Worm (Caenorhabditis elegans): ENCODE measurements around the gene taf-3.
A peak's percentile ranks its signal among the peaks of the same experiment; 100 is the strongest.

The taf-3 gene

ce11 chrX:16354598-16355211 is 22.5 kb downstream of the taf-3 start, which contains the start of gene nhr-28:
Gene nhr-28, plus strand, starts transcription at chrX:16354976.
- TF ChIP-seq F13H6.1 (tag; optimal IDR thresholded peaks at IDR 0.05) (no peak), nhr-129 (tag; optimal IDR thresholded peaks at IDR 0.05) (peak; percentile 88)

DNA sequence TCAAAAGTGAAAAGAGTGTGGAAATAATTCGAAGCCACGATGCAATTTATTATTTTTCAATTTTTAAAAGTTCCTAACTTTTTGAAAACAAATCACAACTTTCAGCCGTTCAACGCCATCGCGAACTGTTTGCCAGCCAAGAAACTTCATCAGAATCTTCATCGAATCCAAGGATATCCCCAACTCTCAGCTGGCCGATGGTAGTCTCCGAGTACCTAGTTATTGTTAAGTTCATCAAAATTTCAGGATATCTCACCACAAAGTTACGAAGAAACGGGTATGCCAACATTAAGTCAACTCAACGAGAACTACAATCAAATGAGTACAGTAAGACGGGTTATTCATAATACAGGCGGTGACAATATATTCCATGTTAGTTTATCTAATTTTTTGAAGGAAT is 24.1 kb downstream of the taf-3 start:
- no peak for TF ChIP-seq ztf-4 (tag; optimal IDR thresholded peaks at IDR 0.05)
- no peak for TF ChIP-seq nhr-129 (tag; optimal IDR thresholded peaks at IDR 0.05)
- TF ChIP-seq egl-27 (tag; optimal IDR thresholded peaks at IDR 0.05): no peak
- TF ChIP-seq mab-5 (tag; optimal IDR thresholded peaks at IDR 0.05): no peak
- TF ChIP-seq ZK546.5 (tag; optimal IDR thresholded peaks at IDR 0.05): no peak
- no peak for TF ChIP-seq lin-13 (GFP tag; optimal IDR thresholded peaks at IDR 0.05)
- no peak for TF ChIP-seq sem-4 (tag; optimal IDR thresholded peaks at IDR 0.05)
- TF ChIP-seq nhr-77 (tag; optimal IDR thresholded peaks at IDR 0.05): no peak
- TF ChIP-seq zag-1 (tag; optimal IDR thresholded peaks at IDR 0.05): no peak
- no peak for TF ChIP-seq nhr-12 (tag; optimal IDR thresholded peaks at IDR 0.05)
- TF ChIP-seq elt-1 (tag; optimal IDR thresholded peaks at IDR 0.05): no peak
- TF ChIP-seq ceh-82 (tag; optimal IDR thresholded peaks at IDR 0.05): no peak
- no peak for TF ChIP-seq snpc-4 (tag; optimal IDR thresholded peaks at IDR 0.05)
- TF ChIP-seq sma-9 (GFP tag; optimal IDR thresholded peaks at IDR 0.05): no peak
- no peak for TF ChIP-seq sma-9 (tag; optimal IDR thresholded peaks at IDR 0.05)
- no peak for TF ChIP-seq nhr-21 (tag; optimal IDR thresholded peaks at IDR 0.05)
- TF ChIP-seq elt-3 (tag; optimal IDR thresholded peaks at IDR 0.05): no peak
- TF ChIP-seq ceh-16 (tag; optimal IDR thresholded peaks at IDR 0.05): no peak
- no peak for TF ChIP-seq mbf-1 (tag; optimal IDR thresholded peaks at IDR 0.05)

ce11 chrX:16357531-16357930 is 25.3 kb downstream of the taf-3 start:
- no peak for TF ChIP-seq nhr-11 (tag; optimal IDR thresholded peaks at IDR 0.05)
- peak; percentile 19 for TF ChIP-seq snpc-4 (tag; optimal IDR thresholded peaks at IDR 0.05)

ce11 chrX:16361001-16361400 is 28.8 kb downstream of the taf-3 start:
- TF ChIP-seq mbf-1 (tag; optimal IDR thresholded peaks at IDR 0.05) (no peak), nhr-129 (tag; optimal IDR thresholded peaks at IDR 0.05) (peak; percentile 39), ceh-16 (tag; optimal IDR thresholded peaks at IDR 0.05) (no peak), nhr-23 (tag; optimal IDR thresholded peaks at IDR 0.05) (no peak), sma-9 (GFP tag; optimal IDR thresholded peaks at IDR 0.05) (peak; percentile 46), sma-9 (tag; optimal IDR thresholded peaks at IDR 0.05) (no peak), unc-55 (GFP tag; optimal IDR thresholded peaks at IDR 0.05) (no peak), C34F6.9 (tag; optimal IDR thresholded peaks at IDR 0.05) (no peak), F13H6.1 (tag; optimal IDR thresholded peaks at IDR 0.05) (peak; percentile 70), gmeb-1 (tag; optimal IDR thresholded peaks at IDR 0.05) (no peak), nhr-11 (tag; optimal IDR thresholded peaks at IDR 0.05) (no peak)

DNA sequence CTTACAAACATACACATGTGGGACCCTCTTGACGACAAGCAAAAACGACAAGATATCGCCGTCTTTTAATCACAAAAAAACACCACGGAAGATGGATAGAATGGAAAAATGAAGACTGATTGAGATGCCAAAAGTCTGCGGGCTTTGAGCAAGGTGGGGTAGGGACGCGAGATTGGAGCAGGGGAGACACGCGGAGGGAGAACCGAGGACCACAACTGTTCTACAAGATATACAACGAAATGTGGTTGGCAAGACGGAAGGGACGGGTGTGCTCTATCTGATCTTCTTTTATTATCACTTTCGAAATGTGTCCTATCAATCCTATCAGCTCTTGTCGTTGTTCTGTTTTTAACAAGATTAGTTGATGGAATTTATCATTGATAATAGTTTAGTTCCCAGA is 31.4 kb downstream of the taf-3 start:
- peak; percentile 21 for TF ChIP-seq sma-9 (GFP tag; optimal IDR thresholded peaks at IDR 0.05)
- no peak for TF ChIP-seq sma-9 (tag; optimal IDR thresholded peaks at IDR 0.05)
- TF ChIP-seq R02D3.7 (tag; optimal IDR thresholded peaks at IDR 0.05): no peak
- no peak for TF ChIP-seq snpc-4 (tag; optimal IDR thresholded peaks at IDR 0.05)
- TF ChIP-seq ztf-1 (GFP tag; conservative IDR thresholded peaks at IDR 0.05): no peak
- TF ChIP-seq F13H6.1 (tag; optimal IDR thresholded peaks at IDR 0.05): peak; percentile 44

- TF ChIP-seq sem-4 (tag; optimal IDR thresholded peaks at IDR 0.05): no peak
- TF ChIP-seq elt-1 (tag; optimal IDR thresholded peaks at IDR 0.05): no peak
- no peak for TF ChIP-seq unc-55 (GFP tag; optimal IDR thresholded peaks at IDR 0.05)
- TF ChIP-seq ztf-4 (tag; optimal IDR thresholded peaks at IDR 0.05): no peak
- TF ChIP-seq lin-13 (GFP tag; optimal IDR thresholded peaks at IDR 0.05): no peak
These were observed 34.3 kb downstream of the taf-3 start for ce11 chrX:16366508-16366907.

DNA sequence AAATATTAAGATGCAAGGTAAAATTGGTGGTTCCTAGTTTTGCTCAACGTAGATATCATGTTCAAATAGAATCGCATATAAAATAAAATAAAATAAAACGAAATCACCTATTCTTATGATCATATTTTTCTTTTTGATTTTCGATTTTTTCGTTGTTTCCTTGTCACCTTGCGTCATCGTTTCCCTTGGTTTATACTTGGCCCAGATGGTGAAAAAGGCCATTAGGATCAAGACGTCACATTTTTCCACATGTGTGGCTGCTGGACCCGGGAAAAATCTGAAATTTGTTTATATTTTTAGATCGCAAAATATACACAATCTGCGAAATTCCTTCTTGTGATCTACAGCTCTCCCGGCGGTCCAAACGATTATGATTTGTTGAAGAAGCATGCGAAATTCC is 34.8 kb downstream of the taf-3 start, which contains the start of gene ace-1:
TSS of gene ace-1 (plus strand) at position 301 of the 400 bp plus-strand sequence.
- TF ChIP-seq peb-1 (tag; optimal IDR thresholded peaks at IDR 0.05) (no peak), lsy-2 (tag; optimal IDR thresholded peaks at IDR 0.05) (no peak), elt-3 (tag; optimal IDR thresholded peaks at IDR 0.05) (no peak)

Data from whole organism, L2 larva.